Worm (Caenorhabditis elegans) whole organism, L2 larva: ENCODE results near the gene cic-1.
"Not testable (repeated sequence)": the region's sequence is repeated elsewhere in the genome, so short reads cannot be mapped to it uniquely, and the experiment has no call there.

Experiments used
- lin-13 ChIP-seq: fragments of 150-350 bp; optimal IDR thresholded peaks from 2 replicates; lab custom pipeline; 2014; ENCODE audit warnings: missing biosample characterization, missing genetic modification reagents, missing genetic modification characterization
- lsy-2 ChIP-seq, 2 experiments: fragments of 150-350 bp in 1 of 2; sonication (generic microtip) in 1 of 2; optimal IDR thresholded peaks; 2 replicates each; lab custom pipeline; 2014 to 2017; ENCODE audit warnings: missing biosample characterization in 2 of 2, missing genetic modification characterization in 2 of 2
- mdl-1 ChIP-seq, 2 experiments: fragments of 150-350 bp in 1 of 2; sonication (generic microtip) in 1 of 2; optimal IDR thresholded peaks; 2 replicates each; lab custom pipeline; 2017; ENCODE audit warnings: missing biosample characterization in 2 of 2, missing genetic modification characterization in 2 of 2
- sem-4 ChIP-seq: fragments of 150-350 bp; optimal IDR thresholded peaks from 2 replicates; lab custom pipeline; 2014; ENCODE audit warnings: missing biosample characterization, missing genetic modification reagents, missing genetic modification characterization
- skn-1 ChIP-seq: sonication (generic microtip); optimal IDR thresholded peaks from 2 replicates; lab custom pipeline; 2017; ENCODE audit warnings: missing biosample characterization, missing genetic modification characterization
- unc-62 ChIP-seq: fragments of 150-350 bp; optimal IDR thresholded peaks from 2 replicates; lab custom pipeline; 2014; ENCODE audit warnings: missing biosample characterization, missing genetic modification reagents, missing genetic modification characterization

DNA sequence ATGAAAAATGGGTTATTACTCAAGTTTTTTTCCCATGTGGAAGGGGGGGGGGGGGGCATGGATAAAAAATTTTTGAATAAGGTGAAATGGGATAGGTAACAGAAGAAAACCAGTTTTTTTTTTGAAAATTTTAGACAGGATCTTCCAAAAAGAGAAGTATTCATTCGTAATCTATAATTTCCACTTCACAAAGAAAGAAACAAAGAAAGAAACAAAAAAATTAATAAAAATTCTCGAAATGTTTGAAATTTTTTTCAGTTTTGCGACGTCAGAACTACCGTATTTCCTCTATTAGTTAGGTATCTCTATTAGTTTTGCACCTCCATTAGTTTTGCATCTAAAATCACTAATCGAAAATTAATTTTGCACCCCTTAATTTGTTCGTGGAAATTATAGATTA, 34.4 kb upstream of the cic-1 start, which contains the start of gene W04B5.6:
- TF ChIP-seq mdl-1 (tag; optimal IDR thresholded peaks at IDR 0.05; lab: Kevin White, UChicago); lin-13 (GFP tag; lab: Kevin White, UChicago); skn-1 (tag; lab: Kevin White, UChicago); sem-4 (tag; lab: Kevin White, UChicago); lsy-2 (tag; optimal IDR thresholded peaks at IDR 0.05; lab: Kevin White, UChicago); unc-62 (GFP tag; lab: Kevin White, UChicago): not testable (repeated sequence)
